Worm (Caenorhabditis elegans): ENCODE measurements around the gene B0222.1.

The B0222.1 gene

DNA sequence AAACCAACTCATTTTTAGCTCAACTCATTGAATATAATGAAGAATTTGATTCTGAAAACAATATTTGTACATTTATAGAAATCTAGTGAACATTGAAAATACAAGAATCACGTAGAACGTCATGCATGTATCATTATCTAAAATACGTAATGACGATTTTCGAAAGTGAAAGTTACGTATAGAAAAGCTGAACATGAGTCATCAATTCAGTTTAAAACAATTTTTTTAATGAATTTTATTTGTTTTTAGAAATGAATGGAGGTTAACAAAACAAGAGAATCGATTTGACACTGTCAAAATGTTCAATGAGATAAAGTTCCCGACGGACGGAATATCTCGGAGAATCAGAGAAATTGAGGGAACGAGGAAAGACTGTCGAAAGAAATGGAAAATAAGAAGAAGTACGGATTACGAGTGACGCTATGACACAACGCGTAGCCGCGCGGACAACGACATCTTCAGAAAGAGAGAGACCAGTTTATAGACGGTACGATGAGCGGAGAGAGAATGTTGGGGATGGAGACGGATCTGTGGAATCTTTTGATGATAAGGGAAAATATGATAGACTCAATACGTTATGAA is 47.7 kb downstream of the B0222.1 start, which contains the start of gene ptr-1:
TSS of gene ptr-1 (minus strand) at position 51 of the 582 bp plus-strand sequence.
- TF ChIP-seq elt-2 (tag; optimal IDR thresholded peaks at IDR 0.05) (no peak), blmp-1 (tag; optimal IDR thresholded peaks at IDR 0.05) (peak; percentile 95)

DNA sequence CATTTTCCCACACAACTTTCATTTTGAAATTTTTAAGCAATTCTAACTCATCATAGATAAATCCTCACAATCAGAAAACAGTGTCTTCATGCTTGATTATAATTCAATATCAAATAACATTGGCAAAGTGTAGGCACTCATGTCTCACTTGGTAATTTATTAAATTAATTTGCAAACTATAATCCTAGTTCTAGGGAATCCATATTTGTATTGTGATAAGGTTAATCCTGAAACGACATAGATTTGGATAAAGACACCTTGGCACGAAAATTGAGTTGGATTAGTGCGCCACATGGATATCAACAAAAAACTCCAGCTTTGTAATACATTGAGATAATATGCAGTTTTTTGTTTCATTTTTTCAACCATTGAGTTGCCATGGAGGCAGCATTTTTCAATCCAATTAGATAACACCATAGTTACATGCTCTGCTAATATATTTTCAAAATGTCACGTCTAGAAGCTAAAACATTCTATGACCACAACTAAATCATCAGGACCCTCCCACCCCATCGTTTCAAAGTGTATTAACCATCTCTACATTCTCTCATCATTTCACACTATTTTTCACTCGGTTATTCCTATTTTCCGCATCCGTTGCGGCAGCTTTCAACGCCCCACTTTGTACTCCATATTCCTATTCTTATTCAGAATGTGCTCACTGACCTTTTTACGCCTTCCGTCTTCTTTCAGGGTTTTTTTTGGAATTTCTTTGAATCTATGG is 49.8 kb downstream of the B0222.1 start:
- TF ChIP-seq sup-37 (GFP tag; optimal IDR thresholded peaks at IDR 0.05) (no peak), mab-9 (GFP tag; IDR thresholded peaks at IDR 0.05) (no peak), C04F5.9 (tag; optimal IDR thresholded peaks at IDR 0.05) (no peak), dsc-1 (tag; optimal IDR thresholded peaks at IDR 0.05) (peak; percentile 98), ets-5 (GFP tag; IDR thresholded peaks at IDR 0.05) (no peak), C34B4.2 (tag; optimal IDR thresholded peaks at IDR 0.05) (no peak), nhr-19 (GFP tag; conservative IDR thresholded peaks at IDR 0.05) (no peak), blmp-1 (tag; optimal IDR thresholded peaks at IDR 0.05) (no peak), C16A3.4 (tag; optimal IDR thresholded peaks at IDR 0.05) (no peak), unc-98 (GFP tag; IDR thresholded peaks at IDR 0.05) (no peak), egl-13 (tag; optimal IDR thresholded peaks at IDR 0.05) (no peak), nhr-71 (tag; optimal IDR thresholded peaks at IDR 0.05) (no peak), fkh-8 (tag; optimal IDR thresholded peaks at IDR 0.05) (peak; percentile 3), Y116A8C.19 (tag; optimal IDR thresholded peaks at IDR 0.05; ENCODE audit: borderline replicate concordance) (no peak), egl-27 (tag; optimal IDR thresholded peaks at IDR 0.05) (no peak), ceh-63 (GFP tag; optimal IDR thresholded peaks at IDR 0.05) (no peak), mef-2 (tag; optimal IDR thresholded peaks at IDR 0.05) (no peak), lin-14 (GFP tag; optimal IDR thresholded peaks at IDR 0.05) (peak; percentile 26), ces-1 (GFP tag; optimal IDR thresholded peaks at IDR 0.05) (no peak), nhr-47 (tag; optimal IDR thresholded peaks at IDR 0.05) (peak; percentile 1), efl-3 (GFP tag; optimal IDR thresholded peaks at IDR 0.05) (no peak), alr-1 (tag; optimal IDR thresholded peaks at IDR 0.05; ENCODE audit: borderline replicate concordance) (no peak), grh-1 (GFP tag; IDR thresholded peaks at IDR 0.05) (no peak), pax-3 (tag; optimal IDR thresholded peaks at IDR 0.05) (peak; percentile 22), F16B12.6 (tag; optimal IDR thresholded peaks at IDR 0.05) (no peak), unc-62 (GFP tag; optimal IDR thresholded peaks at IDR 0.05) (no peak)
